Worm (Caenorhabditis elegans) whole organism, L2 larva: Measurements from ENCODE around the gene str-225.

Experiments used
- blmp-1 ChIP-seq: sonication (generic microtip); optimal IDR thresholded peaks from 2 replicates; lab custom pipeline; 2017; ENCODE audit warnings: missing genetic modification characterization, mild to moderate bottlenecking, missing compliant biosample characterization, antibody characterized with exemption, moderate library complexity; ENCODE audit not compliant: insufficient read depth
- dmd-4 ChIP-seq: sonication (generic microtip); optimal IDR thresholded peaks from 2 replicates; lab custom pipeline; 2017; ENCODE audit warnings: missing biosample characterization, missing genetic modification characterization
- elt-1 ChIP-seq: fragments of 150-350 bp; optimal IDR thresholded peaks from 2 replicates; lab custom pipeline; 2014; ENCODE audit warnings: missing biosample characterization, missing genetic modification characterization
- fos-1 ChIP-seq: fragments of 150-350 bp; optimal IDR thresholded peaks from 2 replicates; lab custom pipeline; 2014; ENCODE audit warnings: missing biosample characterization, missing genetic modification characterization
- lsy-2 ChIP-seq, 2 experiments: fragments of 150-350 bp in 1 of 2; sonication (generic microtip) in 1 of 2; optimal IDR thresholded peaks; 2 replicates each; lab custom pipeline; 2014 to 2017; ENCODE audit warnings: missing biosample characterization in 2 of 2, missing genetic modification characterization in 2 of 2
- nhr-237 ChIP-seq: fragments of 150-350 bp; optimal IDR thresholded peaks from 2 replicates; lab custom pipeline; 2014; ENCODE audit warnings: missing biosample characterization, missing genetic modification characterization
- nhr-77 ChIP-seq: fragments of 150-350 bp; optimal IDR thresholded peaks from 2 replicates; lab custom pipeline; 2014; ENCODE audit warnings: missing biosample characterization, missing genetic modification characterization
- snpc-4 ChIP-seq: fragments of 150-350 bp; optimal IDR thresholded peaks from 2 replicates; lab custom pipeline; 2014; ENCODE audit warnings: missing biosample characterization, missing genetic modification characterization
- unc-39 ChIP-seq: fragments of 150-350 bp; optimal IDR thresholded peaks from 2 replicates; lab custom pipeline; 2014; ENCODE audit warnings: missing biosample characterization, missing genetic modification characterization
- ztf-1 ChIP-seq: fragments of 200-800 bp; sonication (Bioruptor generic); conservative IDR thresholded peaks from 2 replicates; pipeline ENCODE4 v1.3.6; 2022; ENCODE audit warnings: missing genetic modification characterization, missing compliant biosample characterization
- ztf-11 ChIP-seq: sonication (generic microtip); optimal IDR thresholded peaks from 2 replicates; lab custom pipeline; 2017; ENCODE audit warnings: missing biosample characterization, missing genetic modification characterization
- ztf-4 ChIP-seq: fragments of 150-350 bp; optimal IDR thresholded peaks from 2 replicates; lab custom pipeline; 2014; ENCODE audit warnings: missing biosample characterization, missing genetic modification characterization

- TF ChIP-seq lsy-2 (tag; optimal IDR thresholded peaks at IDR 0.05; lab: Kevin White, UChicago) = no peak
- TF ChIP-seq ztf-1 = no peak
- TF ChIP-seq nhr-77 (tag; lab: Kevin White, UChicago) = no peak
- no peak for TF ChIP-seq nhr-237 (tag; lab: Kevin White, UChicago)
- TF ChIP-seq fos-1 (tag; lab: Kevin White, UChicago) = no peak
- no peak for TF ChIP-seq snpc-4
- TF ChIP-seq blmp-1 = no peak
- no peak for TF ChIP-seq ztf-11 (tag; lab: Kevin White, UChicago)
- no peak for TF ChIP-seq ztf-4
- no peak for TF ChIP-seq dmd-4 (tag; lab: Kevin White, UChicago)
- no peak for TF ChIP-seq unc-39
- no peak for TF ChIP-seq elt-1 (tag; lab: Kevin White, UChicago)
These were observed 41.2 kb downstream of the str-225 start, which contains the start of gene srw-130 for ce11 chrV:3548798-3549197.
